Worm (Caenorhabditis elegans): Measurements from ENCODE around the gene lido-13.

The lido-13 gene

DNA sequence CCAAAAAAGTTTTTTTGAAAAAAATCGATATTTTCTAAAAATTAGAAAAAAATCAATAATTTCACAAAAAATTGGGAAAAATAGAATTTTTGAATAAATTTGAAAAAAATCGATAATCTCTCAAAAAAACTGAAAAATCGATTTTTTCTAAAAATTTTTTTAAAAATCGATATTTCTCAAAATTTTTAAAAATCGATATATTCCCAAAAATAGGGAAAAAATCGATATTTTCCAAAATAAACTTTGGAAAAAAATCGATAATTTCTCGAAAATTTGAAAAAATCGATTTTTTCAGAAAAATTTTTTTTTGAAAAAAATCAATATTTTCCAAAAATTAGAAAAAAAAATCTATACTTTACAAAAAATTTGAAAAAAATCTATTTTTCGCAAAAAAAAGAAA, 10.5 kb upstream of the lido-13 start:
- TF ChIP-seq unc-62 (GFP tag; optimal IDR thresholded peaks at IDR 0.05), result no peak

DNA sequence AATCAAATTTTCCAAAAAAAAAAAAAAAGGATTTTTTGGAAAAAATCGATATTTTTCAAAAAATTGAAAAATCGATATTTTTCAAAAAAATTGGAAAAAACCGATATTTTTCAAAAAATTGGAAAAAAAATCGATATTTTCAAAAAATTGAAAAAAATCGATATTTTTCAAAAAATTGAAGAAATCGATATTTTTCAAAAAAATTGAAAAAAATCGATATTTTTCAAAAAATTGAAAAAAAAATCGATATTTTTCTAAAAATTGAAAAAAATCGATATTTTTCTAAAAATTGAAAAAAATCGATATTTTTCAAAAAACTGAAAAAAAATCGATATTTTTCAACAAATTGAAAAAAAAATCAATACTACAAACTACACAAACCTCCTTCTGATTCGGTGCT, 9.9 kb upstream of the lido-13 start:
- no peak for TF ChIP-seq unc-62 (GFP tag; optimal IDR thresholded peaks at IDR 0.05)

DNA sequence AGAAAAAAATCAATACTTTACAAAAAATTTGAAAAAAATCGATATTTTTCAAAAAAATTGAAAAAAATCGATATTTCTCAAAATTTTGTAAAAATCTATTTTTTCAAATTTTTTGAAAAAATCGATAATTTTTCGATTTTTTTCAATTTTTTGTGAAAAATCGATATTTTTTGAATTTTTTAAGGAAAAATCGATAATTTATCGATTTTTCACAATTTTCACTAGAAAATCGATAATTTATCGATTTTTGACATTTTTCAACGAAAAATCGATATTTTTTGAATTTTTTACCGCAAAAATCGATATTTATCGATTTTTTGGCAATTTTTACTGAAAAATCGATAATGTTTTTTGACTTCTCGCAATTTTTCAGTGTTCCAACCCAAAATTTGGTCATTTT, 9.2 kb upstream of the lido-13 start:
- TF ChIP-seq unc-62 (GFP tag; optimal IDR thresholded peaks at IDR 0.05), result no peak

DNA sequence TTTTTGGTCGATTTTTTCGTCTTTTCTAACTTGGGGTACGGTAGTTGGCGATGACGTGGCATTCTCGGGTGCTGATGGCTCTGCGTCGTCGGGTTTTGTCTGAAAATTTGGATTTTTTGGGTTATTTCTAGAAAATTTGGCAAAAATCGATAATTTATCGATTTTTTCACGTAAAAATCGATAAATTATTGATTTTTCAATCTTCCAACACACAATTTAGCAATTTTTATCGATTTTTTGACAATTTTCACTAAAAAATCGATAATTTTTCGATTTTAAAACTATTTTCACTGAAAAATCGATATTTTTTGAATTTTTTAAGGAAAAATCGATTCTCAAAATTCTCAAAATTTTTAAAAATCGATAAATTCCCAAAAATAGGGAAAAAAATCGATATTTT, 8.8 kb upstream of the lido-13 start:
- TF ChIP-seq unc-62 (GFP tag; optimal IDR thresholded peaks at IDR 0.05), result no peak

DNA sequence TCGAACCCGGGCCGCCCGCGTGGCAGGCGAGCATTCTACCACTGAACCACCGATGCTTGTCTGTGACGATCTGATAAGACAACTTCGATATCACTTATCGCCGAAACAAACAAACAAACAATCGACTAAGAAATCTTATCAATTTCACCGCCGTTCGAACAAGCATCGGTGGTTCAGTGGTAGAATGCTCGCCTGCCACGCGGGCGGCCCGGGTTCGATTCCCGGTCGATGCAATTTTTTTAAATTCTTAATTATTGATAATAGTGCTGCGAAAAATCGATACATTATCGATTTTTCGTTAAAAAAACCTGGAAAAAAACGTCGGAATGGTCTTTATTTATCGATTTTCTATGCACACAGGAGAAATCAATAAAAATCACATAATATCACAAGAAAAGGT, 8.1 kb upstream of the lido-13 start:
- TF ChIP-seq unc-62 (GFP tag; optimal IDR thresholded peaks at IDR 0.05), result no peak

DNA sequence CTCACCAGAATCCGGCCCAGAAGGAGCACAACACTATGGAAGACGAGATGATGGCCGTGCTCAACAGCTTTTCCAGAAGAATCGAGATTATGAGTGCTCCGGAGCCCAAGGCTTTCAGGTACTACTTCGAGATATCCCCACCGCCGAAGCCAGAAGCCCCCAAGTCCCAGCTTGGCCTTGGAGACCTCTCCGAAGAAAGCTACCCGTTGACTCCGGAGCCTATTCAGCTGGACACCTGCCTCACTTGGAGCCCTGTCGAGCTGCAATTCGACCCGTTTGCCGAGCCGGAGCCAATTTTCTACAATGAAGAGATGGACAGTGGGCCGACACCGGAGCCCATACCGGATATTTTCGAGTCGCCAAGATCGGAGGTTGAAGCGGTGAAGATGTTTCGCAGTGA, 7.5 kb upstream of the lido-13 start:
- TF ChIP-seq unc-62 (GFP tag; optimal IDR thresholded peaks at IDR 0.05), result no peak

DNA sequence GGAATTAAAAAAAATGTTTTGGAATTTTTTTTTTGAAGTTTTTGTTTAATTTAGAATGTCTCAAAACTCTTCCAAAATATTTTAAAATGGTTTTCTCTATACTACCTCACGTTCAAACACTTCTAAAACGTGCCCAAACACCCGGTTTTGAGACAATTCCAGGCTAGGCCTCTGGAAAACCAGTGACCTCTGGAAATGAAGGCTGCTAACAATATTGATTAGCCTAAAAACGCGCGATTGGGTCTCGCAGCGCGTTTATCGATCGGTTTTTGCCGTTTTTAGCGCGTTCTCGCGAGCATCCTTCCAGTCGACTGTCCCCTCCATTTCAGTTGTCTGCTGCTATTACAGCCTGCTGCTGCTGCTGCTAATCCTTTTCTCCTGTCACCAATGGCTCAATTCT, 6.7 kb upstream of the lido-13 start, which contains the start of gene Y25C1A.6:
Gene Y25C1A.6 (plus strand): TSS at position 301 of the 400 bp plus-strand sequence.
- TF ChIP-seq unc-62 (GFP tag; optimal IDR thresholded peaks at IDR 0.05), result no peak

DNA sequence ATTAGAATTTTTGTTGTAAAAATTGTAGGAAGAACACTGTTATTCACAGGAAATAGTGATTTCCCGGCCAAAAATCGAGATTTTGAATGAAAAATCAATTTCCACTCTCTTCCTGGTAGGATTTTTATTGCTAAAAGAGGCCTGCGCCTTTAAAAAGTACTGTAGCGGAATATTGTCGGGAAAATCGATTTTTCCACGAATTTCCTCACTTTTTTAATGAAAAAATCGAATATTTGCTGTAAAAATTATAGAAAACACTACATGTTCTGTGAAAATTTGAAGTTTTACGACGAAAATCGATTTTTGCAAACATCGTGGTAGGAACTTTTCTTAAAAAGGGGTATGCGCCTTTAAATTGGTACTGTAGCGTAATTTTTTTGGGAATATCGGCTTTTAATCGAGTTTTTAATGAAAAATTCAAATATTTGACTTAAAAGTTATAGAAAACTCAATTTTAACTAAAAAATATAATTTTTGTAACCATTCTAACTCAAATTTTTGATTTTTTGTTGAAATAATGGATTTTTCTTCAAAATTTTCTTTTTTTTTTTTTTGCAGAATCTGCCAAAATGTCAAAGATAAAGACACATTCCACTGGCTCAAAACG, 2.2 kb upstream of the lido-13 start, which contains the start of gene lin-8:
Gene lin-8 (plus strand): TSS at position 557 of the 607 bp plus-strand sequence.
- no peak for TF ChIP-seq unc-62 (GFP tag; optimal IDR thresholded peaks at IDR 0.05)

DNA sequence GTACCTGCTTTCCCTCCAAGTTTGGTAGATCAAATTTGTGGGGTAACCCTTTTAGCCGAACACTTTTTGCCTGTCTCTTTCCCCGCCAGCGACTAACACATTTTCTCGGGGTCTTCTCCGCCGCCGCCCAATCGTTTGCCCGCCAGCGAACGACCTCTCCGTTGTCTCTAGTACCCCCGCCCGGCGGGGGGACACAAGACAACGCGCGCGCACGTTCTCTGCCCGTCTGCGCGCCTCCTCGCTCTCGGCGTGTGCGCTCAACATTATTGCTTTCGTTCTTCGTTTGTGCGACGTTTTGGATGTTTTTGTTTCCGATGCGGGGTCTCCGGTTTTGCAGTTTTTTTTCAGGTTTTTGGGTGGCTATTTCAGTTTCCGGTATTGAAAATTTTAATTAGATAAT, 1.4 kb upstream of the lido-13 start:
- TF ChIP-seq unc-62 (GFP tag; optimal IDR thresholded peaks at IDR 0.05), result no peak

DNA sequence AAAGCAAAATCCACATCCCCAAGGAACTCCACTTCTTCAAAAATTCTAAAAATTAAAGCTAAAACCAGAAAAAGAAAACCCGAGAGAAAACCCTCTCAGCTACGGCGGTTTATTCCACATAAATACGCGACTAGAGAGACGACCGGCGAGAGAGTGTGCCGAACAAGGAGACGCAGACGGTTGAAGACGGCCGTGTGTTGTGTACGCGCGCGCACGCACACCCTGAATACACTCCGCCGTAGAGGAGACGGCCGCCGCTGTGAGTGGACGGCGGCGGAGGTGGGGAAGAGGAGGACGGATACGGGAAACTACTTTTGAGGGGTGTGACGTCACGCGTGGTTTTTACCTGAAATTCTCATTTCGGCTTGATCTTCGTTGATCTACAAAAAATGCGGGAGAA, 501 bp upstream of the lido-13 start:
- no peak for TF ChIP-seq unc-62 (GFP tag; optimal IDR thresholded peaks at IDR 0.05)

DNA sequence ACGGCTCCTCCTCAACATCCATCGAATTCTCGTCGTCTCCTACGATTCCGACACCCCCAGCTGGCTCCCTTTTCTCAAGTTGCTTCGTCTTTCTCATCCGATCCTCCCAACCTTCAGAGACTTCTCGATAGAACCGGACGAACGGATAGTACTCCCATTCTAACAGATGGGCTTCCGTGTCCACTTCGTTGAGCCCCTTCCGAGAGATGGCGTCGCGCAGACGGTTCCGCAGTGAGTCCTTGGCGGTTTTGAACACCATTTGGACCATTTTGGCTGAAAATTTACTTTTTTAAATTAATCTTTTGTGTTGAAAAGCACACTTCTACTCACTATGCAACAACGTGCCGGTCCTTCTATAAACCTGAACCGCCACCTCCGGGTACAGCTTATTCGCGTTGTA, 432 bp downstream of the lido-13 start:
- TF ChIP-seq unc-62 (GFP tag; optimal IDR thresholded peaks at IDR 0.05), result no peak

DNA sequence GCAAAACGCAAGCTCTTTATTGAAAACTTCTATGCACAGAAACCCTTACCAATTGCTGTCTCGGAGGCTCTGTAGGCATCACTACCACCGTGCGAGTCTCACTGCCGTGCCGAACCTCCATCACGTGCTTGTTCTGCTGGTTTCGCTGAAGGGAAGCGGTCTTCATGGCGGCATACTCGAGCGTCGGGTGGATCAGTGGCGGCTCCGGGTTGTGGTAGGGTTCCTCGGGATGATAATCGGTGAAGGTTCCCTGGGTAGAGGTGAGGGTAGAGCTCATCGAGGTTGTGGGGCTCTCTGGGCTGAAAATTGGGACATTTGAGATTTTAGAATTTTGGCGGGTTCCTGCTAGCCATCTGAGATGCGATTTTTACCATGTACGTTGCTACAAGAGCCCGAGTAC, 1.3 kb downstream of the lido-13 start:
- TF ChIP-seq unc-62 (GFP tag; optimal IDR thresholded peaks at IDR 0.05), result no peak

DNA sequence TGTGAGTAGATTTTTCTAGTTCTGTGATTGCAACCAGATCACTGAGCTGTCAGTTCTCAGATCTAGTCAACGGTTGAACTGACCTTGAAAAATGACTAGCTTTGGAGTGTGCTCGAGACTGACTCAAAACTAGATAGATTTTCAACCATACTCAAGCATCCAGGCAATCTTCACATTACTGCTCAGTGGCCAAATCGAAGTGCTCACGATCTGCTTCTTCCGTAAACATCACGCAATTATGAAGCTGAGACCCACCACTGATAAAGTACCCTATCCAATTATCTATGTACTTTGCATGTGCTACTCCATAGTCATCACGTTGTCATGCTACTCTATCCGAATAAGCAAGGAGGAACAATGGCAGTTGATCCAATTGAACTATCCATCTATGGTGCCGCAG, 2.8 kb downstream of the lido-13 start:
- TF ChIP-seq unc-62 (GFP tag; optimal IDR thresholded peaks at IDR 0.05), result no peak

DNA sequence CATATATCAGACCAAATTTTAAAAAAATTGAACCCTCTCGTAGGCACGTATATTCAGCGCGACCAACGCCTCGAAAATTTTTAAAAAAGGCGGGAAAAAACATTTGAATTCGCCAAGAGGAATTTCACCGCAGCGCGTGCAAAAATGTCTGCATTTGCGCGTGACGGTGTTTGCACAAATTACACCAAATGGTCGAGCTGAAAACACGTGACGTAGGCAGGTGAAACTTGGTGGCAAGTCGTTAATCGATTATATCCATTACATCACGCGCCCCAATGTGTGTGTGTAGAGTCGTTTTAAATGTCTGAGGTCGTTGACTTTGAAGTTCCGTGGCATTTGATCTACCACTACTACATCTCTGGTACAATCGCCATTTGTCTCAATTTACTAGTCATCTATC, 3.4 kb downstream of the lido-13 start, which contains the start of gene sri-31:
Gene sri-31 (plus strand): TSS at position 301 of the 400 bp plus-strand sequence.
- no peak for TF ChIP-seq unc-62 (GFP tag; optimal IDR thresholded peaks at IDR 0.05)

DNA sequence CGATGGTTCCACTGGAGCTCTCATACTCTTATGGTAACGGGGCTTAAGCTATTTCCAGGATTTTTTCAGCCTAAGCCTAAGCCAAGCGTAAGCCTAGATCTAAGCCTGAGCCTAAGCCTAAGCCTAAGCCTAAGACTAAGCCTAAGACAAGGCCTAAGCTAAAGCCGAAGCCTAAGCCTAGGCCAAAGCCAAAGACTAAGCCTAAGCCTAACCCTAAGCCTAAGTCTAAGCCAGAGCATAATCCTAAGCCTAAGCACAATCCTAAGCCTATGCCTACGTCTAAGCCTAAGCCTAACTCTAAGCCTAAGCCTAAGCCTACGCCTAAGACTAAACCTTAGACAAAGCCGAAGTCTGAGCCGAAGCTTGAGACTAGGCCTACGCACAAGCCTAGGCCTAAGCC, 5.1 kb downstream of the lido-13 start:
- no peak for TF ChIP-seq unc-62 (GFP tag; optimal IDR thresholded peaks at IDR 0.05)

DNA sequence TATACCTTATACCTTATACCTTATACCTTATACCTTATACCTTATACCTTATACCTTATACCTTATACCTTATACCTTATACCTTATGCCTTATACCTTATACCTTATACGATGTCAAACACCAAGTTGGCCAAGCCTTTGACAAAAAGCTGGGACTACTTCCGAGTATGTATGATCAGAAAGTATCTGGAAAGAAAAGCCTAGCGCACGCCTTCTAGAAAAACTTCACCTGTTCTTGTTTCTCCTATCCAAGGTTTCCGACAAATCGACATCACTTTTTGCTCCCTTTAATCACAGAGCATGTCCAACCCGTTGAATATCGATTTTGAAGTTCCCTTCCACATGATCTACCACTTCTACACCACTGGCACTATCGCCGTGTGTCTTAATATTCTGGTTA, 5.7 kb downstream of the lido-13 start, which contains the start of gene sri-28:
Gene sri-28 (plus strand): TSS at position 301 of the 400 bp plus-strand sequence.
- no peak for TF ChIP-seq unc-62 (GFP tag; optimal IDR thresholded peaks at IDR 0.05)

DNA sequence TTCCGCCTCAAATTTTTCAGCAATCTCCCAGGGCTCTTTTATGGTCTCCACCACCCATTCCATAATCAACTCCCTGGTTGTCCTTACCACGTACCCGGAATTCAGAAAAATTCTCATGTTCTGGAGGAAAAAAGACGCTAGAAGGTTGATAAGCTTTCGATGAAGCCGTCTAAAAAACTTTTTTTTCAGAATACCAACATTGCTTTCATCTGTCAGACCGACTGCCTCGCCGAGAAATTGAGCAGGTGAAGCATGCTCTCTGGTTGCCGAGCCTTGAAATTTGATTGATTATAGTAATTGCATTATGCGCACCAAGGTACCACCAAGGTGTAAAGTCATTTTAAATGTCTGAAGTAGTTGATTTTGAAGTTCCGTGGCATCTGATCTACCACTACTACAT, 8.2 kb downstream of the lido-13 start, which contains the start of gene sri-30:
Gene sri-30 (plus strand): TSS at position 301 of the 400 bp plus-strand sequence.
- no peak for TF ChIP-seq unc-62 (GFP tag; optimal IDR thresholded peaks at IDR 0.05)

DNA sequence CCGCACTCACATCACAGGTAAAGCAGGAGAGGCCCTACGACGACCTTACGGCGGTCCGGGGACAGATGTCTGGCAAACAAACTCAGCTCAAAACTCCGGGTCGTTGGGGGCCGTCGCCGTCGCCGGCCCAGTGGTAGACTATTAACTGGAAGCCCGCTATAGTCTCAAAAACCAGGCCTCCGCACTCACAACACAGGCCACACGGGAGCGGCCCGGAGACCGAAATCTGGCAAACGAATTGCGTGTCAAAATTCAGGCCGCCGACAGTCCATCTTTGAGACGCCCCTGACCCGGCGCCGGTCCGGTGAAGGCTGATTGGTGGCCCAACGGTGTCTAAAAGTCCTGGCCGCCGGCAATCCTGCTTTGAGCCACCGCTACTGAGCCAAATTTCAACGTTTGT, 8.7 kb downstream of the lido-13 start:
- no peak for TF ChIP-seq unc-62 (GFP tag; optimal IDR thresholded peaks at IDR 0.05)
